Worm (Caenorhabditis elegans) whole organism, L1 larva: ENCODE data around the gene chca-1.

Experiments used
- C04F5.9 ChIP-seq: sonication (generic microtip); optimal IDR thresholded peaks from 2 replicates; lab custom pipeline; 2016; ENCODE audit warnings: missing genetic modification characterization, missing compliant biosample characterization
- C16A3.4 ChIP-seq: fragments of 150-350 bp; optimal IDR thresholded peaks from 2 replicates; lab custom pipeline; 2014; ENCODE audit warnings: missing biosample characterization, missing genetic modification characterization
- C34B4.2 ChIP-seq: sonication (generic microtip); optimal IDR thresholded peaks from 2 replicates; lab custom pipeline; 2017; ENCODE audit warnings: mild to moderate bottlenecking, missing genetic modification characterization, missing compliant biosample characterization
- F16B12.6 ChIP-seq: fragments of 150-350 bp; optimal IDR thresholded peaks from 2 replicates; lab custom pipeline; 2014; ENCODE audit warnings: missing biosample characterization, missing genetic modification characterization
- Y116A8C.19 ChIP-seq: sonication (generic microtip); optimal IDR thresholded peaks from 2 replicates; lab custom pipeline; 2016; ENCODE audit warnings: missing compliant biosample characterization, missing genetic modification characterization, borderline replicate concordance
- aha-1 ChIP-seq: fragments of 150-350 bp; optimal IDR thresholded peaks from 2 replicates; lab custom pipeline; 2014; ENCODE audit warnings: missing biosample characterization, missing genetic modification characterization
- aly-2 ChIP-seq: fragments of 150-350 bp; optimal IDR thresholded peaks from 2 replicates; lab custom pipeline; 2014; ENCODE audit warnings: missing biosample characterization, missing genetic modification characterization
- ama-1 ChIP-seq: fragments of 150-350 bp; optimal IDR thresholded peaks from 2 replicates; lab custom pipeline; 2014
- blmp-1 ChIP-seq: fragments of 150-350 bp; optimal IDR thresholded peaks from 2 replicates; lab custom pipeline; 2014; ENCODE audit warnings: missing biosample characterization, missing genetic modification characterization
- ceh-82 ChIP-seq, 3 experiments: fragments of 150-350 bp in 1 of 3; sonication (generic microtip) in 2 of 3; optimal IDR thresholded peaks; 2 replicates each; lab custom pipeline; 2014 to 2017; ENCODE audit warnings: missing biosample characterization in 3 of 3, missing genetic modification characterization in 3 of 3
- ceh-88 ChIP-seq: fragments of 200-800 bp; sonication (Bioruptor generic); IDR thresholded peaks from 2 replicates; pipeline ENCODE4 v1.3.6; 2022; ENCODE audit warnings: missing genetic modification characterization, missing compliant biosample characterization
- ceh-90 ChIP-seq: sonication (generic microtip); optimal IDR thresholded peaks from 2 replicates; lab custom pipeline; 2016; ENCODE audit warnings: missing genetic modification characterization, missing compliant biosample characterization
- dpl-1 ChIP-seq, 3 experiments: fragments of 150-350 bp in 2 of 3; sonication (generic microtip) in 1 of 3; optimal IDR thresholded peaks; 2 replicates each; lab custom pipeline; 2014 to 2017; ENCODE audit warnings: missing biosample characterization in 3 of 3, missing genetic modification characterization in 3 of 3, missing genetic modification reagents in 3 of 3
- dsc-1 ChIP-seq: sonication (generic microtip); optimal IDR thresholded peaks from 2 replicates; lab custom pipeline; 2016; ENCODE audit warnings: mild to moderate bottlenecking, missing genetic modification characterization, missing compliant biosample characterization
- efl-1 ChIP-seq, 4 experiments: fragments of 150-350 bp; optimal IDR thresholded peaks in 3 of 4; peaks in 1 of 4; 1 replicate in 1 of 4; 2 replicates in 3 of 4; lab custom pipeline; 2014; ENCODE audit warnings: missing biosample characterization in 2 of 4, missing genetic modification characterization in 2 of 4, missing genetic modification reagents in 2 of 4
- efl-3 ChIP-seq: fragments of 200-800 bp; sonication (Bioruptor generic); optimal IDR thresholded peaks from 2 replicates; lab custom pipeline; 2018; ENCODE audit warnings: mild to moderate bottlenecking, missing genetic modification characterization, missing compliant biosample characterization
- egl-13 ChIP-seq: sonication (generic microtip); optimal IDR thresholded peaks from 2 replicates; lab custom pipeline; 2016; ENCODE audit warnings: missing genotype, missing genetic modification reagents, missing genetic modification characterization, missing compliant biosample characterization
- elt-2 ChIP-seq: sonication (generic microtip); optimal IDR thresholded peaks from 2 replicates; lab custom pipeline; 2016; ENCODE audit warnings: missing genetic modification characterization, mild to moderate bottlenecking, inconsistent platforms, missing compliant biosample characterization, missing genetic modification reagents
- ets-5 ChIP-seq: fragments of 200-800 bp; sonication (Bioruptor generic); IDR thresholded peaks from 2 replicates; pipeline ENCODE4 v1.3.6; 2022; ENCODE audit warnings: missing genetic modification characterization, missing compliant biosample characterization
- fkh-10 ChIP-seq: sonication (generic microtip); optimal IDR thresholded peaks from 2 replicates; lab custom pipeline; 2017; ENCODE audit warnings: missing biosample characterization, missing genetic modification reagents, missing genetic modification characterization
- fkh-4 ChIP-seq: sonication (generic microtip); optimal IDR thresholded peaks from 2 replicates; lab custom pipeline; 2016; ENCODE audit warnings: missing compliant biosample characterization, missing genetic modification characterization, borderline replicate concordance
- fos-1 ChIP-seq: fragments of 150-350 bp; optimal IDR thresholded peaks from 2 replicates; lab custom pipeline; 2014; ENCODE audit warnings: missing biosample characterization, missing genetic modification characterization
- hlh-4 ChIP-seq: sonication (generic microtip); optimal IDR thresholded peaks from 2 replicates; lab custom pipeline; 2016; ENCODE audit warnings: mild to moderate bottlenecking, missing genetic modification characterization, missing compliant biosample characterization
- irx-1 ChIP-seq: sonication (generic microtip); optimal IDR thresholded peaks from 2 replicates; lab custom pipeline; 2016; ENCODE audit warnings: missing genetic modification characterization, missing compliant biosample characterization
- jun-1 ChIP-seq: fragments of 150-350 bp; optimal IDR thresholded peaks from 2 replicates; lab custom pipeline; 2014; ENCODE audit warnings: missing biosample characterization, missing genetic modification reagents, missing genetic modification characterization
- lin-14 ChIP-seq: fragments of 200-800 bp; sonication (Bioruptor generic); optimal IDR thresholded peaks from 2 replicates; lab custom pipeline; 2018; ENCODE audit warnings: mild to moderate bottlenecking, missing genetic modification characterization, moderate library complexity, missing compliant biosample characterization
- lin-15B ChIP-seq: fragments of 150-350 bp; sonication (generic microtip); optimal IDR thresholded peaks from 3 replicates; lab custom pipeline; 2014; ENCODE audit warnings: missing biosample characterization, missing genetic modification characterization
- lin-35 ChIP-seq, 2 experiments: fragments of 150-350 bp; optimal IDR thresholded peaks; 2 replicates each; lab custom pipeline; 2014; ENCODE audit warnings: missing biosample characterization in 2 of 2, missing genetic modification characterization in 2 of 2, missing genetic modification reagents in 2 of 2
- lin-39 ChIP-seq: fragments of 150-350 bp; optimal IDR thresholded peaks from 2 replicates; lab custom pipeline; 2014; ENCODE audit warnings: missing biosample characterization, missing genetic modification reagents, missing genetic modification characterization
- lir-3 ChIP-seq: sonication (generic microtip); optimal IDR thresholded peaks from 2 replicates; lab custom pipeline; 2016; ENCODE audit warnings: mild to moderate bottlenecking, missing genetic modification characterization, moderate library complexity, missing compliant biosample characterization; ENCODE audit not compliant: poor library complexity
- mdl-1 ChIP-seq, 2 experiments: fragments of 150-350 bp; optimal IDR thresholded peaks; 2 replicates each; lab custom pipeline; 2014 to 2017; ENCODE audit warnings: missing biosample characterization in 2 of 2, missing genetic modification characterization in 2 of 2, inconsistent platforms in 1 of 2
- mep-1 ChIP-seq: fragments of 150-350 bp; optimal IDR thresholded peaks from 2 replicates; lab custom pipeline; 2014; ENCODE audit warnings: missing biosample characterization, missing genetic modification characterization
- nhr-11 ChIP-seq: fragments of 150-350 bp; optimal IDR thresholded peaks from 2 replicates; lab custom pipeline; 2014; ENCODE audit warnings: missing biosample characterization, missing genetic modification characterization
- nhr-47 ChIP-seq: sonication (generic microtip); optimal IDR thresholded peaks from 2 replicates; lab custom pipeline; 2016; ENCODE audit warnings: mild to moderate bottlenecking, missing genetic modification characterization, moderate library complexity, missing compliant biosample characterization
- nhr-71 ChIP-seq: sonication (generic microtip); optimal IDR thresholded peaks from 2 replicates; lab custom pipeline; 2016; ENCODE audit warnings: mild to moderate bottlenecking, missing genetic modification characterization, moderate library complexity, missing compliant biosample characterization
- nhr-77 ChIP-seq: fragments of 150-350 bp; optimal IDR thresholded peaks from 2 replicates; lab custom pipeline; 2014; ENCODE audit warnings: missing biosample characterization, missing genetic modification characterization
- nhr-84 ChIP-seq: sonication (generic microtip); optimal IDR thresholded peaks from 2 replicates; lab custom pipeline; 2017; ENCODE audit warnings: missing biosample characterization, missing genetic modification characterization
- pag-3 ChIP-seq: sonication (generic microtip); optimal IDR thresholded peaks from 2 replicates; lab custom pipeline; 2017; ENCODE audit warnings: missing genetic modification characterization, mild to moderate bottlenecking, missing compliant biosample characterization, antibody characterized with exemption, borderline replicate concordance; ENCODE audit not compliant: insufficient read depth
- pax-3 ChIP-seq: fragments of 200-800 bp; sonication (Bioruptor generic); optimal IDR thresholded peaks from 2 replicates; lab custom pipeline; 2018; ENCODE audit warnings: mild to moderate bottlenecking, missing genetic modification characterization, moderate library complexity, missing compliant biosample characterization
- rnt-1 ChIP-seq: sonication (generic microtip); optimal IDR thresholded peaks from 2 replicates; lab custom pipeline; 2016; ENCODE audit warnings: mild to moderate bottlenecking, missing genetic modification characterization, moderate library complexity, missing compliant biosample characterization
- sox-4 ChIP-seq: sonication (generic microtip); optimal IDR thresholded peaks from 2 replicates; lab custom pipeline; 2016; ENCODE audit warnings: missing genetic modification characterization, missing compliant biosample characterization
- sptf-1 ChIP-seq: fragments of 150-350 bp; optimal IDR thresholded peaks from 2 replicates; lab custom pipeline; 2014; ENCODE audit warnings: missing biosample characterization, missing genetic modification characterization
- sup-37 ChIP-seq: fragments of 200-800 bp; sonication (Bioruptor generic); optimal IDR thresholded peaks from 2 replicates; lab custom pipeline; 2018; ENCODE audit warnings: mild to moderate bottlenecking, missing genetic modification characterization, missing compliant biosample characterization
- swsn-7 ChIP-seq: sonication (generic microtip); optimal IDR thresholded peaks from 2 replicates; lab custom pipeline; 2016; ENCODE audit warnings: missing genetic modification characterization, missing compliant biosample characterization
- unc-130 ChIP-seq: fragments of 150-350 bp; optimal IDR thresholded peaks from 2 replicates; lab custom pipeline; 2017; ENCODE audit warnings: missing biosample characterization, missing genetic modification characterization, inconsistent platforms
- unc-86 ChIP-seq: sonication (generic microtip); optimal IDR thresholded peaks from 2 replicates; lab custom pipeline; 2016; ENCODE audit warnings: missing genetic modification characterization, missing compliant biosample characterization
- unc-98 ChIP-seq: fragments of 200-800 bp; sonication (Bioruptor generic); IDR thresholded peaks from 2 replicates; pipeline ENCODE4 v1.3.6; 2022; ENCODE audit warnings: missing genetic modification characterization, missing compliant biosample characterization
- zip-4 ChIP-seq: fragments of 200-800 bp; sonication (Bioruptor generic); optimal IDR thresholded peaks from 2 replicates; lab custom pipeline; 2018; ENCODE audit warnings: mild to moderate bottlenecking, missing genetic modification characterization, moderate library complexity, missing compliant biosample characterization

chca-1 gene

DNA sequence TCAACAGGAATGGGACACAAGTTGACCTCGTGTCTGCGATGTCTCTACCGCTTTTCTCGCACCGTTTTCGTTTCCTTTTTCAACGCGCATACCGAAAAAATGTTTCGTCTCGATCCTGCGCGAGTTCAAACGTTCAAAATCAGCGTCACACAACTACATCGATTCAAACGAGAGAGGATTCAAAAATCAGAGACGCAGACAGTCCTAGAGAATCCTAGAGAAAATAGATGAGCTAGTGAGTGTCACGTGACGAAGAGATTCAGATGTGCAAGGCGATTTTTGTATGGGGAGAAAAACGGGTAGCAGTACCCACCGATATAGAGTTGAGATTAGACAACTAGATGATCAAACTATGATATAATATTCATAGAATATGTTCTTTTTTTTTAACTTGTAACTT lies 18.8 kb downstream of the chca-1 start (continued):
- peak; percentile 59 for TF ChIP-seq swsn-7 (tag; lab: Kevin White, UChicago)
- TF ChIP-seq ets-5 (GFP tag; lab: Robert Waterston, UW), result no peak
- TF ChIP-seq fkh-4, result no peak
- TF ChIP-seq C04F5.9, result peak; percentile 24
- no peak for TF ChIP-seq egl-13 (tag; lab: Kevin White, UChicago)
- peak; percentile 9 for TF ChIP-seq ama-1 (lab: Kevin White, UChicago)
- no peak for TF ChIP-seq ceh-88
- TF ChIP-seq lin-14 (GFP tag; lab: Kevin White, UChicago), result peak; percentile 86
- peak; percentile 34 for TF ChIP-seq irx-1 (tag; lab: Kevin White, UChicago)
- TF ChIP-seq elt-2 (tag; lab: Kevin White, UChicago), result no peak
- TF ChIP-seq rnt-1 (tag; lab: Kevin White, UChicago), result peak; percentile 67
- TF ChIP-seq nhr-77 (tag; lab: Kevin White, UChicago), result peak; percentile 33
- TF ChIP-seq pax-3 (tag; lab: Kevin White, UChicago), result no peak
- peak; percentile 19 for TF ChIP-seq lir-3
- TF ChIP-seq unc-86 (tag; lab: Kevin White, UChicago), result no peak
- TF ChIP-seq sptf-1, result no peak
- TF ChIP-seq nhr-84 (tag; lab: Kevin White, UChicago), result no peak
- no peak for TF ChIP-seq dsc-1 (tag; lab: Kevin White, UChicago)
- TF ChIP-seq ceh-82 (tag; optimal IDR thresholded peaks at IDR 0.05; lab: Kevin White, UChicago), result peak in 2 of 3 experiments; percentile 1 to 31
- peak; percentile 90 for TF ChIP-seq nhr-71
- peak; percentile 8 to 70 for TF ChIP-seq mdl-1 (tag; optimal IDR thresholded peaks at IDR 0.05; lab: Kevin White, UChicago)
- no peak for TF ChIP-seq fkh-10 (GFP tag; lab: Kevin White, UChicago)
- TF ChIP-seq C34B4.2 (tag; lab: Kevin White, UChicago), result no peak
- TF ChIP-seq aly-2 (tag; lab: Kevin White, UChicago), result no peak
- no peak for TF ChIP-seq sox-4 (tag; lab: Kevin White, UChicago)
- TF ChIP-seq lin-15B, result no peak
- no peak for TF ChIP-seq aha-1
- peak; percentile 25 to 42 (median 38) for TF ChIP-seq dpl-1 (GFP tag; optimal IDR thresholded peaks at IDR 0.05; lab: Kevin White, UChicago)
- no peak for TF ChIP-seq pag-3
- no peak for TF ChIP-seq hlh-4
- TF ChIP-seq, all 84 proteins: peak for 34

DNA sequence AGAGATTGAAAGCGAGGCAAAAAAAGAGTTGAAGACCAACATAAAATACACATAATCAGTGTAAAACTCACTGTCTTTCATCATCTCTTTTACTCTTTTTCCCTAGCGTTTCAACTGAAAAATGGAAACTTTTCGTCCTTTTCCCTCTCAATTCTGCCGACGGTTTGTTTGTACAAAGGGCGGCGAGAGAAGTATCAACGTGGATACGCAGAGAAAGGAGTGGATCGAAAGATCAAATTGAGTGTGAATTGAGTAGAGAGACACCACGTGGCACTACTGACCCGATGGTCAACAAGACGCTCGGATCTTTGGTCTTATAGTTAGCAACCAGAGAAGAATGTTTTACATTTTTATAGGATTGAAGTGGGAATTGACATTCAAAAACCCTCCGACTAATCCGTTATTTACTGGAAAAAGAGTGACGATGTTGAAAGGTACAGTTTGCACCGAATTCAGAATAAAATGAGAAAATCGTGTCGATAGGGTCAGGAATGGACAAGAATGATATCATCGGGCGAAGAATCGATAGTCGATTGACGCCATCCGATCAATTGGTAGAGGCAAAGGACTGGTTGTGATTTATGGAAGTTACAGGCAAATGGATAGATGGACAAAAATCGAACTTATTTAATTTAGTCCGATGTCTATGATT lies 19.9 kb downstream of the chca-1 start:
- TF ChIP-seq Y116A8C.19 (tag; lab: Kevin White, UChicago) (no peak), rnt-1 (tag; lab: Kevin White, UChicago) (peak; percentile 30), C16A3.4 (tag; lab: Kevin White, UChicago) (peak; percentile 40), lin-39 (tag; lab: Kevin White, UChicago) (no peak), ceh-90 (tag; lab: Kevin White, UChicago) (no peak), dsc-1 (tag; lab: Kevin White, UChicago) (no peak), lir-3 (peak; percentile 29), blmp-1 (peak; percentile 84), jun-1 (tag; lab: Kevin White, UChicago) (peak; percentile 10), C04F5.9 (no peak), sox-4 (tag; lab: Kevin White, UChicago) (no peak), mdl-1 (tag; optimal IDR thresholded peaks at IDR 0.05; lab: Kevin White, UChicago) (peak; percentile 46 to 96), efl-3 (GFP tag; lab: Kevin White, UChicago) (no peak), irx-1 (tag; lab: Kevin White, UChicago) (peak; percentile 50), nhr-47 (tag; lab: Kevin White, UChicago) (peak; percentile 55), lin-35 (GFP tag; optimal IDR thresholded peaks at IDR 0.05; lab: Kevin White, UChicago) (peak in 1 of 2 experiments; percentile 69), ceh-88 (0 out of 2 replicates have a peak, but pooled peaks have one; percentile 10), F16B12.6 (tag; lab: Kevin White, UChicago) (no peak), zip-4 (no peak), unc-98 (GFP tag; lab: Robert Waterston, UW) (no peak), fkh-10 (GFP tag; lab: Kevin White, UChicago) (no peak), efl-1 (optimal IDR thresholded peaks at IDR 0.05; lab: Kevin White, UChicago) (peak; percentile 7 to 40), efl-1 (GFP tag; optimal IDR thresholded peaks at IDR 0.05 in 1 of 2; lab: Kevin White, UChicago) (peak; percentile 6 to 87), fos-1 (tag; lab: Kevin White, UChicago) (peak; percentile 16), nhr-11 (no peak), sup-37 (GFP tag; lab: Kevin White, UChicago) (no peak), nhr-71 (peak; percentile 88), aha-1 (no peak), pax-3 (tag; lab: Kevin White, UChicago) (peak; percentile 54), unc-130 (peak; percentile 20), pag-3 (no peak), mep-1 (tag; lab: Kevin White, UChicago) (peak; percentile 73), nhr-77 (tag; lab: Kevin White, UChicago) (peak; percentile 79)
